Fruit fly (Drosophila melanogaster): ENCODE measurements around the gene tnc.

tnc gene

DNA sequence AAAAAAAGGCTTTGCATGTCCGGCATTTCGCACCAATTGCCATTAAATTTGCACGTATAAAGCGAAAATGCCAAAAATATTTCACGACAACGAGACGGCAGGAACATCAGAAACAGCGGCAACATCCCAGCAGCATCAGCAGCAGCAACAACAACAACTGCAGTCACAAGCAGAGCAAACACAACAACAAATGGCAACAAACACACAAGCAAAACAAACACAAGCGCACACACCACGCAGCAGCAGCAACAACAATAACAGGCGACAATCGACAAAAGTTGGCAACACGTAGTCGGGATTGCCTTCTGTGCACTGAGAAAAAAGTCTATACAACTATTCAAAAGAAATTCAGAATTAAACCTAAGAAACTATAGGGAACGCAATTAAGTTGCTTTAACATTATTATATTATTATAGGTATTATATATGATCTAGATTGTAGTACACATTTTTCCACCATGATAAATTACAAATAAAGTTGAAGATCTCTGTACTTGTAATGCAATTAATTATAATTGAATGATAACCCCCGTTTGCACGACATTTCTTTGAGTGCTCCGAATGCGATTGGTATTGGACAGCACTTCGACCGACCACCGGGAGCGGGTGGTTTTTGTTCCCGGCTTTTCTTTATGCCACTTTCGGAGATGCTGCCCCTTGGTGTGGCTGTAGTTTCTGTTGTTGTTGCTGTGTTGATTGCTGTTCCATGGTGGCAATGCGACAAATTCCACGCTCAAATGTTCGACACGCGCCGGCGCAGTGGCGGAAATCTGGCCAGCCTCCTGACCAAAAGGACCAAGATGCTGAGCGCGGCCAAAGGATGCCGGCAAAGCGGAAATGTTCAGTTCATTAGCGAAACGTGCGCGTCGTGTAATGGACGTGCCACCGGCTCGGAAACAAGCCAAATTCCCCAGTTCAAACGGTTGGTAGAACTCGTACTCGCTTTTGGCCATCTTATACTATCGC is at the start of gene tnc (continued):
- TF ChIP-seq fd85E (GFP tag; optimal IDR thresholded peaks at IDR 0.05) (peak; percentile 24), acj6 (GFP tag; optimal IDR thresholded peaks at IDR 0.05) (peak; percentile 87), CG31627 (GFP tag; optimal IDR thresholded peaks at IDR 0.05) (peak; percentile 54), CG32006 (GFP tag; optimal IDR thresholded peaks at IDR 0.05) (peak; percentile 89), Eip75B (GFP tag; optimal IDR thresholded peaks at IDR 0.05) (peak; percentile 66), dac (GFP tag; optimal IDR thresholded peaks at IDR 0.05) (peak; percentile 67), Lpt (GFP tag; optimal IDR thresholded peaks at IDR 0.05) (peak; percentile 71), CG11294 (GFP tag; IDR thresholded peaks at IDR 0.05) (no peak; the same call in 1 of the 2 replicates), Blimp-1 (GFP tag; optimal IDR thresholded peaks at IDR 0.05) (peak; percentile 72), CG8632 (GFP tag; optimal IDR thresholded peaks at IDR 0.05) (peak; percentile 80), Smox (GFP tag; optimal IDR thresholded peaks at IDR 0.05) (peak; percentile 71)

DNA sequence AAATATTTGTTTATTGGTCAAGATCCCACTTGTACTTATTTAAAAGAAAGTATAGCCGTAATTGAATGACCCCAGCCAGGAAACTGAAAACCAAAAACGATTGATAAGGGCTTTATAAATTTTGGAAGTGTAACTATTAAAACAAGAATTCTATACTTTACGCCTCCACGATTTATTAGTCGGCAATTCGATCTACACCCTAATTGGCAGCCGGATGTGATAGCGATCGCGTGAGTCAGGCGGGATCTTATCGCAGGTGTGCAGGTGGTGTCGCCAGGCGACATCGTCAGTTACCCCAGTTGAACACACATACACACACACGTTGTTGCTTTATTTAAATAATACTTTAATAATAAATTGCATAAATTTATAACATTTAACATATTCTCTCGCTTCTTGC is 49.6 kb upstream of the tnc start:
- TF ChIP-seq fd59A (GFP tag; optimal IDR thresholded peaks at IDR 0.05): no peak
- no peak for TF ChIP-seq pdm3 (GFP tag; optimal IDR thresholded peaks at IDR 0.05)
- no peak for TF ChIP-seq net (GFP tag; optimal IDR thresholded peaks at IDR 0.05)
- TF ChIP-seq CG6163 (GFP tag; IDR thresholded peaks at IDR 0.05): no peak
- TF ChIP-seq dsx (GFP tag; optimal IDR thresholded peaks at IDR 0.05; ENCODE audit: poor library complexity, severe bottlenecking): no peak
- no peak for TF ChIP-seq CG10631 (GFP tag; optimal IDR thresholded peaks at IDR 0.05)
- TF ChIP-seq Blimp-1 (GFP tag; optimal IDR thresholded peaks at IDR 0.05): no peak
- no peak for TF ChIP-seq acj6 (GFP tag; optimal IDR thresholded peaks at IDR 0.05)
- TF ChIP-seq esn (GFP tag; optimal IDR thresholded peaks at IDR 0.05): no peak
- TF ChIP-seq CG11294 (GFP tag; IDR thresholded peaks at IDR 0.05): no peak
- no peak for TF ChIP-seq CG7368 (GFP tag; optimal IDR thresholded peaks at IDR 0.05)
- no peak for TF ChIP-seq CG31627 (GFP tag; optimal IDR thresholded peaks at IDR 0.05)

DNA sequence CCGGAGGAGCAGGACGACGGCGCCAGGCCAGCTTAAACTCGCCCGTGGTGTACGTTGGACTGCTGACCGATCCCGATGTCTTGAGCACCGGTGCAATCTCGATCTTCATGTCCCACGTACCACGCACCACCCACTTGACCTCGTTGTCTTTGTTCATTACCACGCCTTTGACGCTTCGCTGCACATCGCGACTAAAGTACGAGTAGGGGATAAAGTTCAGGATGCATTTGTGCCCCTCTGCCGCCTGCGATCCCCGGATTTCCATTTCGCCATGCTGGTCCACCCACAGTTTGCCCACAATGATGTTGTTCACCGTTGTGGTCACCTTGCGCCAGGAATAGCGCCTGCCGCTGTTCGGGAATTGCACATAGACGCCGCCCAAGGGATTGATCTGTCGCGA is 48.4 kb upstream of the tnc start:
- TF ChIP-seq CG9139 (GFP tag; optimal IDR thresholded peaks at IDR 0.05): peak; percentile 23
- TF ChIP-seq CG6854 (GFP tag; optimal IDR thresholded peaks at IDR 0.05): no peak
- TF ChIP-seq ss (GFP tag; optimal IDR thresholded peaks at IDR 0.05): peak; percentile 47 to 78
- no peak for TF ChIP-seq net (GFP tag; optimal IDR thresholded peaks at IDR 0.05)
- TF ChIP-seq Sox14 (GFP tag; optimal IDR thresholded peaks at IDR 0.05): no peak
- no peak for TF ChIP-seq cyc (GFP tag; optimal IDR thresholded peaks at IDR 0.05)
- no peak for TF ChIP-seq CG8632 (GFP tag; optimal IDR thresholded peaks at IDR 0.05)

DNA sequence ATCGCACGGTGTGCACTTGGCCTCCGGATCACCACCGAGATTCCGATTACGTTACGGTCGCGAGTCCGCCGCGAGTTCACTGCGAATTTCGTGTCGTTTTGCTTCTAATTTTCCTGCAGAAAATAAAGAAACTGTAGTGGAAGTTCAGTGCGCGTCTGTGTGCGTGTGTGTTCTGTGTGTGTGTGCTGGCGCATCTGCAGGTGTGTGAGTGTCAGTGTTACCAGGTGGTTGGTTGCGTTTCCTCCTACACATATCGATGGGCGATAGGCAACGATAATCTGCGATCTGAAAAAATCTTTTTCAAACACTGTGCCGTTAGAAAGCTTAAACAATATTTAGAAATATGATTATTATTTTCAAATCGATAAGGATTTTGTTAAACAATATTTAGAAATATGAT is 46.1 kb upstream of the tnc start, which contains the start of gene Osbp:
Gene Osbp, minus strand, starts transcription at position 174 of the 400 bp plus-strand sequence.
- TF ChIP-seq esn (GFP tag; optimal IDR thresholded peaks at IDR 0.05) (peak; percentile 4), CG1621 (tag; optimal IDR thresholded peaks at IDR 0.05) (peak; percentile 21), dac (GFP tag; optimal IDR thresholded peaks at IDR 0.05) (no peak), Eip93F (GFP tag; optimal IDR thresholded peaks at IDR 0.05) (no peak), CG4318 (GFP tag; optimal IDR thresholded peaks at IDR 0.05) (no peak), CG8119 (GFP tag; IDR thresholded peaks at IDR 0.05) (no peak), CG31627 (GFP tag; optimal IDR thresholded peaks at IDR 0.05) (no peak), topi (GFP tag; optimal IDR thresholded peaks at IDR 0.05) (no peak), Sox14 (GFP tag; optimal IDR thresholded peaks at IDR 0.05) (peak; percentile 43), CG34406 (GFP tag; optimal IDR thresholded peaks at IDR 0.05) (no peak), Eip78C (GFP tag) (peak; percentile 60), CG6808 (GFP tag; optimal IDR thresholded peaks at IDR 0.05) (no peak), svp (GFP tag) (peak; percentile 76), CG6163 (GFP tag; IDR thresholded peaks at IDR 0.05) (0 out of 3 replicates have a peak, but pooled peaks have one; percentile 19)

Measured in whole organism, prepupa.